Worm (Caenorhabditis elegans) whole organism, L3 larva: ENCODE results near the gene ugt-20.

Experiments used
- elt-3 ChIP-seq, 3 experiments: fragments of 150-350 bp in 1 of 3; sonication (generic microtip) in 2 of 3; optimal IDR thresholded peaks; 2 replicates in 2 of 3; 4 replicates in 1 of 3; lab custom pipeline; 2014 to 2017; ENCODE audit warnings: missing biosample characterization in 3 of 3, missing genetic modification characterization in 3 of 3
- fkh-2 ChIP-seq: fragments of 150-350 bp; optimal IDR thresholded peaks from 2 replicates; lab custom pipeline; 2014; ENCODE audit warnings: missing biosample characterization, missing genetic modification reagents, missing genetic modification characterization
- nhr-237 ChIP-seq: fragments of 150-350 bp; optimal IDR thresholded peaks from 2 replicates; lab custom pipeline; 2014; ENCODE audit warnings: missing biosample characterization, missing genetic modification characterization
- nhr-25 ChIP-seq: sonication (generic microtip); optimal IDR thresholded peaks from 2 replicates; lab custom pipeline; 2017; ENCODE audit warnings: missing biosample characterization, missing genetic modification characterization
- nhr-28 ChIP-seq: fragments of 150-350 bp; optimal IDR thresholded peaks from 2 replicates; lab custom pipeline; 2014; ENCODE audit warnings: missing biosample characterization, missing genetic modification characterization
- tbx-2 ChIP-seq: sonication (generic microtip); optimal IDR thresholded peaks from 2 replicates; lab custom pipeline; 2016; ENCODE audit warnings: mild to moderate bottlenecking, missing genetic modification characterization, missing compliant biosample characterization

DNA sequence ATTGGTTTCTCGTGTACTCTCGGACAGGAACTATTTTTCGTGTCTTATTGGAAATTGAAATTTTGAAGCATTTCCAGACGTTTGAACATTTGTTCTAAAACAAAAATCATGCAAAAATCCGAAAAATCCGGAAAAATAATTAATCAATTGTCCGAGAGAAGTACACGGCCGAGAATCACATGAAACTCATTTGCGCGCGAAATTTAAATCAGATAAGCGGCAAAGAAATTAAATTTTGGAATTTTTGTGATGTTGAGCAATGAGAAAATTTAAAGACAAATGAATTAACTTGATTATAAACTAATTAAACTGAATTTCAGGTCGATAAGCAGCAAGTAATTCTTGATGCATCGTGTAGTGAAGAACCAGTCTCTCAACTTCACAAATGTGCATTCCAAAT lies 25.3 kb upstream of the ugt-20 start:
- TF ChIP-seq nhr-25 (tag; lab: Kevin White, UChicago) (no peak), fkh-2 (no peak), nhr-28 (tag; lab: Kevin White, UChicago) (no peak), elt-3 (tag; optimal IDR thresholded peaks at IDR 0.05; lab: Kevin White, UChicago) (no peak), nhr-237 (tag; lab: Kevin White, UChicago) (no peak), tbx-2 (tag; lab: Kevin White, UChicago) (no peak)
